Fruit fly (Drosophila melanogaster): ENCODE results near the gene Non2.

DNA sequence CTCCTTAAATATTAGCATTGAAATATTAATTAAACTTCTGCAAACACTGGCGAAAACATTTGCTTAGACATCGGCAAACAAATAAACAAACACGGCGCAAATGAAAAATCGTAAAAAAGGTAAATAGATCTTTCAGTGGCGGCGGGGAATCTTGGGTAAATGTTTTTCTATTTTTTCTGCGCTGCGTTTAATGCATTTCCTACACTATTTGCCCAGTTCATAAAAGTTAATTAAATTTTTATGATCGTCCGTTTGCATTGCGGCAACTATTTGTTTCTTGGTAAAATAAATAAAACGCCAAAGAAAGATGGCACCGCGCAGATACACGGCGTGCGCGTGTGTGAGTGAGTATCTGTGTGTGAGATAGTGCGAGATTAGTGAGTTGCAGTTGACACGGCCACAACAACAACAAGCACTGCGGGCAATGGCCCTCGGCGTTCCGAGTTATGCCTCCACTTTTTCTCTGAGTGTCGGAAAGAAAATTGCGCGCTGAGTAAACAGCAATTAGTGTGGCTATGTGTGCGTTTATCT lies 31.7 kb downstream of the Non2 start:
- no peak for TF ChIP-seq Myc (optimal IDR thresholded peaks at IDR 0.05)
- TF ChIP-seq ey (GFP tag; optimal IDR thresholded peaks at IDR 0.05), result no peak
- no peak for TF ChIP-seq Sp1 (GFP tag; optimal IDR thresholded peaks at IDR 0.05)
- no peak for TF ChIP-seq CrebA (GFP tag; optimal IDR thresholded peaks at IDR 0.05; ENCODE audit: borderline replicate concordance)
- no peak for TF ChIP-seq fru (GFP tag; optimal IDR thresholded peaks at IDR 0.05)
- no peak for TF ChIP-seq br (GFP tag; optimal IDR thresholded peaks at IDR 0.05)
- TF ChIP-seq tai (GFP tag; optimal IDR thresholded peaks at IDR 0.05), result no peak
- no peak for TF ChIP-seq psq (GFP tag; optimal IDR thresholded peaks at IDR 0.05)
- no peak for TF ChIP-seq CG32264 (GFP tag; optimal IDR thresholded peaks at IDR 0.05)
- TF ChIP-seq lola (GFP tag; optimal IDR thresholded peaks at IDR 0.05), result no peak
- TF ChIP-seq Abd-B (GFP tag; optimal IDR thresholded peaks at IDR 0.05), result no peak
- TF ChIP-seq Hr83 (GFP tag; optimal IDR thresholded peaks at IDR 0.05; ENCODE audit: poor library complexity, severe bottlenecking), result peak; percentile 29
- TF ChIP-seq usp (GFP tag; optimal IDR thresholded peaks at IDR 0.05), result no peak
